Worm (Caenorhabditis elegans): Measurements from ENCODE around the gene upp-1.
A peak's percentile ranks its signal among the peaks of the same experiment; 100 is the strongest.

upp-1 gene

ce11 chrIII:7622922-7623321, 20.0 kb downstream of the upp-1 start:
- TF ChIP-seq sma-3 (GFP tag; optimal IDR thresholded peaks at IDR 0.05) (peak; percentile 20), fos-1 (tag; optimal IDR thresholded peaks at IDR 0.05) (peak; percentile 41), nhr-237 (tag; optimal IDR thresholded peaks at IDR 0.05) (no peak), sma-9 (GFP tag; optimal IDR thresholded peaks at IDR 0.05) (peak; percentile 47), sma-9 (tag; optimal IDR thresholded peaks at IDR 0.05) (no peak)

DNA sequence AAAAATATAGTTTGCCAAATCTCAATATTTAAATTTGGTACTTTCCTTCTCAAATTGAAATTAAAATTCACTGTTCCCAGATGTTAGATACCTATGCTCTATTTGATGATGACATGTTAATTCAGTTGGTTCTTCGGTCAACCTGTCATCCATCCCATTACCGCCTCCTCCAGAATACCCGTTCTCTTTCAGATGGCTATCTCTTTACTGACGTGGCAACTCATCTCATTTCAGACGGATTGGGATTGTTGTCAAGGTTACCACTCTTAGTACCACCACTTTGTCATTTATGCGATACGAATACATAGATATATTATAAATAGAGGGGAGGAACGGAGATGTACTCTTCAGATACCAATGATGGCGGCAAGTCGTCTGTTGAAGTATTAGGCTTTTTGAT, 21.5 kb downstream of the upp-1 start:
- no peak for TF ChIP-seq nhr-23 (tag; optimal IDR thresholded peaks at IDR 0.05)

DNA sequence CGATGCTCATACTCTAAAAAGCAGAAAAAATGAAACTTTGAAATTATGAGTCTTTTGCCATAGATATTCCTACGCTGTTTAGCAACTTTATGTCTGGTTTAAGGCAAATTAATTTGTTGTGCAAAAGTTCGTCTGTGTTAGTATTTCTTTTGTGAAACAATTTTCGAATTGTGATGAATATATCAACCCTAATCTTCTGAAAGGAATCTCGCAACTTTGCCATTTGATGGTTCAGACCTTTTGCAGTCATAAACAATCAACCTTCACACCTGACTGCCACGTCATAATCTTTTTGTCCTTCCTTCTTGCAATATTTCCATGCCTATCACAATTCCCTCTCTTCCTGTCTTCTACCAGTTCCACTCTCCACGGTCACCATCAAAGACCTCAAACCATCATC, 23.1 kb downstream of the upp-1 start:
- TF ChIP-seq alr-1 (tag; optimal IDR thresholded peaks at IDR 0.05) (no peak), ztf-1 (GFP tag; conservative IDR thresholded peaks at IDR 0.05) (no peak), dmd-4 (tag; optimal IDR thresholded peaks at IDR 0.05) (no peak), sma-9 (GFP tag; optimal IDR thresholded peaks at IDR 0.05) (no peak), sma-9 (tag; optimal IDR thresholded peaks at IDR 0.05) (no peak), lin-39 (tag; optimal IDR thresholded peaks at IDR 0.05) (no peak), ceh-82 (tag; optimal IDR thresholded peaks at IDR 0.05) (no peak), Y55F3AM.14 (GFP tag; optimal IDR thresholded peaks at IDR 0.05) (no peak), ztf-11 (tag; optimal IDR thresholded peaks at IDR 0.05) (no peak), blmp-1 (tag; optimal IDR thresholded peaks at IDR 0.05; ENCODE audit: insufficient read depth) (no peak), unc-62 (GFP tag; optimal IDR thresholded peaks at IDR 0.05) (no peak), nhr-237 (tag; optimal IDR thresholded peaks at IDR 0.05) (no peak), F13H6.1 (tag; optimal IDR thresholded peaks at IDR 0.05) (no peak), lin-11 (tag; optimal IDR thresholded peaks at IDR 0.05) (no peak), sma-3 (GFP tag; optimal IDR thresholded peaks at IDR 0.05) (no peak), R02D3.7 (tag; optimal IDR thresholded peaks at IDR 0.05) (no peak), skn-1 (tag; optimal IDR thresholded peaks at IDR 0.05) (no peak), ama-1 (optimal IDR thresholded peaks at IDR 0.05) (no peak), ZK546.5 (tag; optimal IDR thresholded peaks at IDR 0.05) (no peak), mbf-1 (tag; optimal IDR thresholded peaks at IDR 0.05) (no peak)

DNA sequence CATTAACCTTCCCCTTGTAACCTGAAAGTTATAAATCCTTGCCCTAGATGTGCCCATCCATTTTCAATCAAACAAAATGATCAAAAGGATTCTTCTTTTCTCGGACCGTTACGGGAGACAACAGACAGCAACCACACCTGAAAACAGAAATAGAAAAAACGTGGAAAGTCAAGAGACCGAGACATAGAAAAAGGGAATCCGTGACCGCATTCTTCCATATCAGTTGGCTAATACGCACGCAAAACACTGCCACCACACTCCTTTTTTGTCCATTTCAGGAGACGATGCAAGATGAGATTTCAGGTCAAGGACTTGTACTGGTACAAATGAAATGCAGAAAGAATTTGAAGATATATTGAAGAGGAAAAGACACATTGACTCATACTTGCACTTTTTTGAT, 24.6 kb downstream of the upp-1 start:
- TF ChIP-seq sma-3 (GFP tag; optimal IDR thresholded peaks at IDR 0.05) (peak; percentile 26), nhr-21 (tag; optimal IDR thresholded peaks at IDR 0.05) (peak; percentile 13), fos-1 (tag; optimal IDR thresholded peaks at IDR 0.05) (peak; percentile 5), mdl-1 (tag; optimal IDR thresholded peaks at IDR 0.05) (no peak), egl-27 (tag; optimal IDR thresholded peaks at IDR 0.05) (peak; percentile 8), mbf-1 (tag; optimal IDR thresholded peaks at IDR 0.05) (no peak), crh-2 (tag; optimal IDR thresholded peaks at IDR 0.05) (no peak), alr-1 (tag; optimal IDR thresholded peaks at IDR 0.05) (no peak), nhr-23 (tag; optimal IDR thresholded peaks at IDR 0.05) (no peak), unc-39 (tag; optimal IDR thresholded peaks at IDR 0.05) (no peak)

ce11 chrIII:7616228-7616627, 26.7 kb downstream of the upp-1 start, which contains the start of gene T04A6.1:
Gene T04A6.1 (plus strand): TSS chrIII:7616528.
- no peak for TF ChIP-seq crh-2 (tag; optimal IDR thresholded peaks at IDR 0.05)
- TF ChIP-seq Y55F3AM.14 (GFP tag; optimal IDR thresholded peaks at IDR 0.05), result no peak
- peak; percentile 6 for TF ChIP-seq C34F6.9 (tag; optimal IDR thresholded peaks at IDR 0.05)
- TF ChIP-seq alr-1 (tag; optimal IDR thresholded peaks at IDR 0.05), result no peak
- no peak for TF ChIP-seq mbf-1 (tag; optimal IDR thresholded peaks at IDR 0.05)
- TF ChIP-seq unc-55 (GFP tag; optimal IDR thresholded peaks at IDR 0.05), result peak; percentile 61
- TF ChIP-seq nhr-129 (tag; optimal IDR thresholded peaks at IDR 0.05), result peak; percentile 34
- TF ChIP-seq ztf-11 (tag; optimal IDR thresholded peaks at IDR 0.05), result no peak
- TF ChIP-seq skn-1 (tag; optimal IDR thresholded peaks at IDR 0.05), result no peak
- no peak for TF ChIP-seq dmd-4 (tag; optimal IDR thresholded peaks at IDR 0.05)
- TF ChIP-seq unc-62 (GFP tag; optimal IDR thresholded peaks at IDR 0.05), result no peak

ce11 chrIII:7614530-7614929, 28.4 kb downstream of the upp-1 start, which contains the start of gene T04A6.2:
Gene T04A6.2 (plus strand): TSS chrIII:7614830.
- no peak for TF ChIP-seq lin-11 (tag; optimal IDR thresholded peaks at IDR 0.05)
- TF ChIP-seq nhr-77 (tag; optimal IDR thresholded peaks at IDR 0.05), result no peak
- TF ChIP-seq gmeb-1 (tag; optimal IDR thresholded peaks at IDR 0.05), result no peak
- TF ChIP-seq blmp-1 (tag; optimal IDR thresholded peaks at IDR 0.05; ENCODE audit: insufficient read depth), result no peak
- no peak for TF ChIP-seq mab-5 (tag; optimal IDR thresholded peaks at IDR 0.05)
- TF ChIP-seq sma-9 (GFP tag; optimal IDR thresholded peaks at IDR 0.05), result no peak
- no peak for TF ChIP-seq sma-9 (tag; optimal IDR thresholded peaks at IDR 0.05)
- TF ChIP-seq unc-55 (GFP tag; optimal IDR thresholded peaks at IDR 0.05), result no peak
- TF ChIP-seq peb-1 (tag; optimal IDR thresholded peaks at IDR 0.05), result no peak
- TF ChIP-seq nhr-23 (tag; optimal IDR thresholded peaks at IDR 0.05), result no peak
